Worm (Caenorhabditis elegans): Measurements from ENCODE around the gene ipmk-1.

DNA sequence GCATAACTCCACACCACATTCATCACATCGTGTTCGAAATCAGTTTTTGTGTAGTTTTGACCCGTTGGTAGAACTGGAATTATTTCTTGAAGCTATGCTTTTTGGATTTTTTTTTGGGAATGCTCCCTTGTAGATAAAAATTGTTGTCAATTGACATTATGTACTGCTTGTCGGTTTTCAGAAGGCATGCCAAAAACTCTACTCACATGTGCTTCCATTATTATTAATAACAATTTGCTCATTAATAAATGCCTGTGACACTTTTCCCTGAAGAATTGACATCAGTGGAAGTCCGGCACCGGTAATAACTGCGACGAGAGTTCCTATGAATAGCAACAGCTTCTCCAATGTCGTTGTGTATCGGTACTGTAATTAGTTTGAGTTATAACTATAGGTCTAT, 49.0 kb downstream of the ipmk-1 start:
- no peak for TF ChIP-seq dao-5 (tag; optimal IDR thresholded peaks at IDR 0.05)
- TF ChIP-seq W03F9.2 (tag; optimal IDR thresholded peaks at IDR 0.05), result no peak
- TF ChIP-seq him-1 (tag; optimal IDR thresholded peaks at IDR 0.05), result no peak

Measured in whole organism, L4/young adult.